Fruit fly (Drosophila melanogaster): ENCODE measurements around the gene aly.

aly gene

dm6 chr3L:3058970-3059883 is 32.9 kb upstream of the aly start (continued):
- TF ChIP-seq achi (GFP tag; optimal IDR thresholded peaks at IDR 0.05) (peak; percentile 2), CG3919 (GFP tag; optimal IDR thresholded peaks at IDR 0.05) (no peak), Sox102F (GFP tag; optimal IDR thresholded peaks at IDR 0.05) (no peak), CG1621 (tag; optimal IDR thresholded peaks at IDR 0.05) (no peak), acj6 (GFP tag; optimal IDR thresholded peaks at IDR 0.05) (no peak), CG31627 (GFP tag; optimal IDR thresholded peaks at IDR 0.05) (no peak), CG3032 (tag; optimal IDR thresholded peaks at IDR 0.05) (peak; percentile 6), vri (GFP tag; optimal IDR thresholded peaks at IDR 0.05) (no peak), Sox15 (GFP tag; optimal IDR thresholded peaks at IDR 0.05) (no peak), Lpt (GFP tag; optimal IDR thresholded peaks at IDR 0.05) (no peak)

dm6 chr3L:3054851-3055250 is 28.5 kb upstream of the aly start, which contains the start of gene CG16753:
Gene CG16753, plus strand, starts transcription at chr3L:3055079.
- TF ChIP-seq Hr4 (GFP tag; optimal IDR thresholded peaks at IDR 0.05): no peak
- TF ChIP-seq CG6854 (GFP tag; optimal IDR thresholded peaks at IDR 0.05): no peak
- TF ChIP-seq fd85E (GFP tag; optimal IDR thresholded peaks at IDR 0.05): no peak
- TF ChIP-seq eg (GFP tag; IDR thresholded peaks at IDR 0.05): no peak
- no peak for TF ChIP-seq CG6276 (GFP tag; optimal IDR thresholded peaks at IDR 0.05)
- TF ChIP-seq Ets21C (GFP tag; optimal IDR thresholded peaks at IDR 0.05): no peak
- TF ChIP-seq Gug (GFP tag; IDR thresholded peaks at IDR 0.05): no peak
- no peak for TF ChIP-seq Hr38 (GFP tag; optimal IDR thresholded peaks at IDR 0.05)
- TF ChIP-seq net (GFP tag; optimal IDR thresholded peaks at IDR 0.05): no peak
- no peak for TF ChIP-seq esn (GFP tag; optimal IDR thresholded peaks at IDR 0.05)
- no peak for TF ChIP-seq achi (GFP tag; optimal IDR thresholded peaks at IDR 0.05)
- TF ChIP-seq CG6808 (GFP tag; optimal IDR thresholded peaks at IDR 0.05): no peak

dm6 chr3L:3054099-3054498 is 27.8 kb upstream of the aly start:
- TF ChIP-seq CG3919 (GFP tag; optimal IDR thresholded peaks at IDR 0.05) (no peak), CG1621 (tag; optimal IDR thresholded peaks at IDR 0.05) (no peak), vri (GFP tag; optimal IDR thresholded peaks at IDR 0.05) (peak; percentile 93), Sox102F (GFP tag; optimal IDR thresholded peaks at IDR 0.05) (no peak), topi (GFP tag; optimal IDR thresholded peaks at IDR 0.05) (no peak)

- TF ChIP-seq CG7368 (GFP tag; optimal IDR thresholded peaks at IDR 0.05) (no peak), CG4318 (GFP tag; optimal IDR thresholded peaks at IDR 0.05) (no peak), Eip78C (GFP tag) (peak; percentile 76), CG1621 (tag; optimal IDR thresholded peaks at IDR 0.05) (no peak), CG8319 (GFP tag; optimal IDR thresholded peaks at IDR 0.05) (peak; percentile 43), Ets96B (tag; optimal IDR thresholded peaks at IDR 0.05) (peak; percentile 44), CG6854 (GFP tag; optimal IDR thresholded peaks at IDR 0.05) (peak; percentile 6), Eip93F (GFP tag; optimal IDR thresholded peaks at IDR 0.05) (no peak), Blimp-1 (GFP tag; optimal IDR thresholded peaks at IDR 0.05) (peak; percentile 20), eg (GFP tag; IDR thresholded peaks at IDR 0.05) (peak; percentile 30; the same call in 1 of the 3 replicates), fd85E (GFP tag; optimal IDR thresholded peaks at IDR 0.05) (no peak), Sox15 (GFP tag; optimal IDR thresholded peaks at IDR 0.05) (peak; percentile 8), CG6163 (GFP tag; IDR thresholded peaks at IDR 0.05) (peak; percentile 38; the same call in 2 of the 3 replicates), CG11902 (GFP tag; optimal IDR thresholded peaks at IDR 0.05) (peak; percentile 35), cyc (GFP tag; optimal IDR thresholded peaks at IDR 0.05) (peak; percentile 58), Smox (GFP tag; optimal IDR thresholded peaks at IDR 0.05) (no peak), CG11294 (GFP tag; IDR thresholded peaks at IDR 0.05) (no peak), dac (GFP tag; optimal IDR thresholded peaks at IDR 0.05) (no peak), CG34406 (GFP tag; optimal IDR thresholded peaks at IDR 0.05) (peak; percentile 40), esn (GFP tag; optimal IDR thresholded peaks at IDR 0.05) (peak; percentile 62), topi (GFP tag; optimal IDR thresholded peaks at IDR 0.05) (peak; percentile 63), CG9139 (GFP tag; optimal IDR thresholded peaks at IDR 0.05) (no peak), salr (GFP tag; optimal IDR thresholded peaks at IDR 0.05) (no peak), Hr38 (GFP tag; optimal IDR thresholded peaks at IDR 0.05) (no peak), Hr4 (GFP tag; optimal IDR thresholded peaks at IDR 0.05) (no peak), spab (GFP tag; optimal IDR thresholded peaks at IDR 0.05) (no peak), CG11762 (GFP tag; optimal IDR thresholded peaks at IDR 0.05; ENCODE audit: insufficient read depth) (peak; percentile 26), Hr39 (GFP tag; optimal IDR thresholded peaks at IDR 0.05) (no peak), OdsH (GFP tag; optimal IDR thresholded peaks at IDR 0.05) (no peak)
Measured at dm6 chr3L:3052110-3052871, 26.0 kb upstream of the aly start, which contains the start of gene CG1271. Gene CG1271, plus strand, starts transcription at chr3L:3052514.
